Worm (Caenorhabditis elegans): Measurements from ENCODE around the gene sma-3.

DNA sequence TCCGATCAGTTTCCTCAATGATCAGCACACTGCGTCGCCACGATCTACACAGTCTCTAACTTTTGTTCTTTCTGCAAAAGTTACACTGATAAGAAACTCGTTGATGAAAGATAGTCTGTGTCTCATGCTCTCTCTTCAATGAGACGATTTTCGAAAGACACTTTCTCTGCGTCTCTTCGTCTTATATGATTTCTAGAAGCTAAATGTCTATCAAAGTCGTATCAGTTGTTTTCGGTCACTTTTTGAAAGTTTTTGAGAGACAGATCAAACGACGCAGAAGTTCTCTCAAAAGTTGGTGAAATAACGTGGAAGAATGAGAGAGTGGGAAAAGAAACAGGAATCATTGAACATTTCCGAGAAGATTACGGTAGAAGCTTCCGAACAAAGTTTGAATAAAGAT lies 31.4 kb upstream of the sma-3 start:
- no peak for TF ChIP-seq klf-2 (GFP tag; conservative IDR thresholded peaks at IDR 0.05)
- TF ChIP-seq flt-1 (GFP tag; IDR thresholded peaks at IDR 0.05): no peak
- no peak for TF ChIP-seq ztf-29 (GFP tag; IDR thresholded peaks at IDR 0.05)
- TF ChIP-seq tab-1 (GFP tag; IDR thresholded peaks at IDR 0.05): no peak
- no peak for TF ChIP-seq med-1 (GFP tag; optimal IDR thresholded peaks at IDR 0.05; ENCODE audit: insufficient read depth)
- no peak for TF ChIP-seq T22C8.4 (GFP tag; IDR thresholded peaks at IDR 0.05)
